Worm (Caenorhabditis elegans): ENCODE measurements around the gene clik-2.

Gene clik-2

ce11 chrX:7681965-7682946 is 6.8 kb downstream of the clik-2 start, which contains the start of gene unc-18:
TSS of gene unc-18 (plus strand) at chrX:7682896.
- no peak for TF ChIP-seq unc-62 (GFP tag; optimal IDR thresholded peaks at IDR 0.05)
- TF ChIP-seq fos-1 (tag; optimal IDR thresholded peaks at IDR 0.05), result no peak
- TF ChIP-seq F13H6.1 (tag; optimal IDR thresholded peaks at IDR 0.05), result peak; percentile 32
- TF ChIP-seq snpc-4 (tag; optimal IDR thresholded peaks at IDR 0.05), result no peak
- no peak for TF ChIP-seq nhr-25 (tag; optimal IDR thresholded peaks at IDR 0.05)
- peak in 1 of 2 experiments; percentile 28 for TF ChIP-seq mdl-1 (tag; optimal IDR thresholded peaks at IDR 0.05)
- TF ChIP-seq ZK546.5 (tag; optimal IDR thresholded peaks at IDR 0.05), result no peak
- no peak for TF ChIP-seq blmp-1 (tag; optimal IDR thresholded peaks at IDR 0.05; ENCODE audit: insufficient read depth)
- TF ChIP-seq sma-3 (GFP tag; optimal IDR thresholded peaks at IDR 0.05), result no peak
- peak in 1 of 2 experiments; percentile 62 for TF ChIP-seq lsy-2 (tag; optimal IDR thresholded peaks at IDR 0.05)
- TF ChIP-seq nhr-129 (tag; optimal IDR thresholded peaks at IDR 0.05), result peak; percentile 67
- TF ChIP-seq C34F6.9 (tag; optimal IDR thresholded peaks at IDR 0.05), result peak; percentile 60
- no peak for TF ChIP-seq elt-1 (tag; optimal IDR thresholded peaks at IDR 0.05)
- no peak for TF ChIP-seq dmd-4 (tag; optimal IDR thresholded peaks at IDR 0.05)
- TF ChIP-seq lin-39 (tag; optimal IDR thresholded peaks at IDR 0.05), result peak; percentile 21
- no peak for TF ChIP-seq nhr-10 (tag; optimal IDR thresholded peaks at IDR 0.05)
- peak; percentile 54 for TF ChIP-seq crh-2 (tag; optimal IDR thresholded peaks at IDR 0.05)
- TF ChIP-seq lin-13 (GFP tag; optimal IDR thresholded peaks at IDR 0.05), result peak; percentile 18
- peak; percentile 24 for TF ChIP-seq sma-9 (GFP tag; optimal IDR thresholded peaks at IDR 0.05)
- TF ChIP-seq sma-9 (tag; optimal IDR thresholded peaks at IDR 0.05), result no peak
- no peak for TF ChIP-seq Y55F3AM.14 (GFP tag; optimal IDR thresholded peaks at IDR 0.05)
- peak; percentile 38 for TF ChIP-seq mab-5 (tag; optimal IDR thresholded peaks at IDR 0.05)
- TF ChIP-seq nhr-6 (tag; optimal IDR thresholded peaks at IDR 0.05), result peak; percentile 42
- peak; percentile 79 for TF ChIP-seq unc-55 (GFP tag; optimal IDR thresholded peaks at IDR 0.05)
- TF ChIP-seq ama-1 (optimal IDR thresholded peaks at IDR 0.05), result no peak
- no peak for TF ChIP-seq peb-1 (tag; optimal IDR thresholded peaks at IDR 0.05)

ce11 chrX:7680545-7681330 is 8.3 kb downstream of the clik-2 start, which contains the start of gene stn-2:
TSS of gene stn-2 (minus strand) at chrX:7680619.
- TF ChIP-seq ZK546.5 (tag; optimal IDR thresholded peaks at IDR 0.05) (no peak), egl-27 (tag; optimal IDR thresholded peaks at IDR 0.05) (no peak), nhr-12 (tag; optimal IDR thresholded peaks at IDR 0.05) (no peak), nhr-237 (tag; optimal IDR thresholded peaks at IDR 0.05) (no peak), snpc-4 (tag; optimal IDR thresholded peaks at IDR 0.05) (no peak), ceh-82 (tag; optimal IDR thresholded peaks at IDR 0.05) (no peak), sem-4 (tag; optimal IDR thresholded peaks at IDR 0.05) (no peak), sma-3 (GFP tag; optimal IDR thresholded peaks at IDR 0.05) (no peak), unc-55 (GFP tag; optimal IDR thresholded peaks at IDR 0.05) (peak; percentile 14), sma-9 (GFP tag; optimal IDR thresholded peaks at IDR 0.05) (peak; percentile 31), sma-9 (tag; optimal IDR thresholded peaks at IDR 0.05) (no peak), unc-62 (GFP tag; optimal IDR thresholded peaks at IDR 0.05) (no peak), ztf-4 (tag; optimal IDR thresholded peaks at IDR 0.05) (no peak), F13H6.1 (tag; optimal IDR thresholded peaks at IDR 0.05) (no peak), alr-1 (tag; optimal IDR thresholded peaks at IDR 0.05) (no peak), skn-1 (tag; optimal IDR thresholded peaks at IDR 0.05) (no peak), Y55F3AM.14 (GFP tag; optimal IDR thresholded peaks at IDR 0.05) (no peak), fos-1 (tag; optimal IDR thresholded peaks at IDR 0.05) (peak; percentile 19), dmd-4 (tag; optimal IDR thresholded peaks at IDR 0.05) (no peak), R02D3.7 (tag; optimal IDR thresholded peaks at IDR 0.05) (no peak), nhr-77 (tag; optimal IDR thresholded peaks at IDR 0.05) (no peak), gmeb-1 (tag; optimal IDR thresholded peaks at IDR 0.05) (no peak), lin-11 (tag; optimal IDR thresholded peaks at IDR 0.05) (no peak), C34F6.9 (tag; optimal IDR thresholded peaks at IDR 0.05) (no peak), nhr-10 (tag; optimal IDR thresholded peaks at IDR 0.05) (no peak), lin-13 (GFP tag; optimal IDR thresholded peaks at IDR 0.05) (no peak), mab-5 (tag; optimal IDR thresholded peaks at IDR 0.05) (no peak)

Measured in whole organism, L2 larva.